Worm (Caenorhabditis elegans): ENCODE data around the gene F14F3.5.

F14F3.5 gene

DNA sequence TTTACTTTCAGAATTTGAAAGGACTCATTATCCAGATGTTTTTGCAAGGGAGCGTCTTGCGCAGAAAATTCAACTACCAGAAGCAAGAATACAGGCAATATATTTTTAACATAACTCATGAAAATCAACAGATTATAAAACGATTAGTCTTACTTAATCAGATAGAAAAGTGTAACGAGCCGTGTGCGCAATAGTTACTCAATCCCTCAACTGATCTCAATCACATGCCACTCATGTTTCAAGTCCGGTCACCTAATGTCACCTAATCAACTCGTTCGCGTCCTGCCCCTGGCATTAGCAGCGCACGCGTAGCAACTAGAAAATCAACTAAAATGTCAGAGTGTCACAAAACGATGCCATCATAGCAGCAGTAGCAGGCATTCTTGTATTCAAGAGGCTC is 12.5 kb downstream of the F14F3.5 start:
- no peak for TF ChIP-seq B0310.2 (tag; optimal IDR thresholded peaks at IDR 0.05)
- TF ChIP-seq sea-1 (GFP tag; conservative IDR thresholded peaks at IDR 0.05), result no peak
- no peak for TF ChIP-seq tra-4 (tag; optimal IDR thresholded peaks at IDR 0.05)
- TF ChIP-seq hnd-1 (tag; optimal IDR thresholded peaks at IDR 0.05), result no peak
- no peak for TF ChIP-seq ets-7 (tag; optimal IDR thresholded peaks at IDR 0.05)
- TF ChIP-seq pes-1 (GFP tag; IDR thresholded peaks at IDR 0.05), result no peak
- TF ChIP-seq scrt-1 (GFP tag; IDR thresholded peaks at IDR 0.05), result no peak
- no peak for TF ChIP-seq hmbx-1 (tag; optimal IDR thresholded peaks at IDR 0.05)
- no peak for TF ChIP-seq ceh-36 (tag; optimal IDR thresholded peaks at IDR 0.05)
- TF ChIP-seq tbx-11 (GFP tag; IDR thresholded peaks at IDR 0.05), result no peak
- no peak for TF ChIP-seq F13C5.2 (tag; optimal IDR thresholded peaks at IDR 0.05)
- TF ChIP-seq ama-1 (optimal IDR thresholded peaks at IDR 0.05), result no peak
- TF ChIP-seq hmg-4 (GFP tag; optimal IDR thresholded peaks at IDR 0.05), result no peak
- TF ChIP-seq flt-1 (GFP tag; IDR thresholded peaks at IDR 0.05), result no peak
- no peak for TF ChIP-seq tbx-37 (GFP tag; conservative IDR thresholded peaks at IDR 0.05)
- no peak for TF ChIP-seq ceh-13 (GFP tag; optimal IDR thresholded peaks at IDR 0.05)
- no peak for TF ChIP-seq aly-1 (tag; optimal IDR thresholded peaks at IDR 0.05)

DNA sequence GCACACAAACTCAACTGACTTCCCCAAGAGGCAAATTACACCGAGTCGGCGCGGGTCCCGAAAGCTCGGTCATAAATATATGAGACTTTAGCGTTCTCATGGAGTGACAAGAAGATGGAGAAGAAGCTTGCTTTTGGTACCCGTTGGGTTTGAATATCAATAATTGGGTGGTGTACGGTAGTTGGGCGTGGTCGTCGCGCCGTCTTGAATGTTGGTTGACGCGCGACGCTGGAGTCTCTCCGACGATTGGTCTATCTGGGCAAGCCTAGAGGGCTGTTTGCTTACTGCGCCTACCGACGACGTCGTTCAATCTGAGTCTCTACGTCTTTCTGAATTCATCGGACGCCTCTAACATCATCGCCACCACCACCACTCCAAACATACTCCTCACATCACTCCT is 14.2 kb downstream of the F14F3.5 start:
- TF ChIP-seq tbx-37 (GFP tag; conservative IDR thresholded peaks at IDR 0.05) (no peak), hmbx-1 (tag; optimal IDR thresholded peaks at IDR 0.05) (no peak), aly-1 (tag; optimal IDR thresholded peaks at IDR 0.05) (no peak), pes-1 (GFP tag; IDR thresholded peaks at IDR 0.05) (no peak), ets-7 (tag; optimal IDR thresholded peaks at IDR 0.05) (no peak), ama-1 (optimal IDR thresholded peaks at IDR 0.05) (no peak), scrt-1 (GFP tag; IDR thresholded peaks at IDR 0.05) (no peak), hnd-1 (tag; optimal IDR thresholded peaks at IDR 0.05) (no peak), flt-1 (GFP tag; IDR thresholded peaks at IDR 0.05) (no peak), tbx-11 (GFP tag; IDR thresholded peaks at IDR 0.05) (no peak), ceh-36 (tag; optimal IDR thresholded peaks at IDR 0.05) (no peak), F13C5.2 (tag; optimal IDR thresholded peaks at IDR 0.05) (no peak), ceh-13 (GFP tag; optimal IDR thresholded peaks at IDR 0.05) (no peak), sea-1 (GFP tag; conservative IDR thresholded peaks at IDR 0.05) (no peak), hmg-4 (GFP tag; optimal IDR thresholded peaks at IDR 0.05) (no peak), tra-4 (tag; optimal IDR thresholded peaks at IDR 0.05) (no peak), B0310.2 (tag; optimal IDR thresholded peaks at IDR 0.05) (no peak)

DNA sequence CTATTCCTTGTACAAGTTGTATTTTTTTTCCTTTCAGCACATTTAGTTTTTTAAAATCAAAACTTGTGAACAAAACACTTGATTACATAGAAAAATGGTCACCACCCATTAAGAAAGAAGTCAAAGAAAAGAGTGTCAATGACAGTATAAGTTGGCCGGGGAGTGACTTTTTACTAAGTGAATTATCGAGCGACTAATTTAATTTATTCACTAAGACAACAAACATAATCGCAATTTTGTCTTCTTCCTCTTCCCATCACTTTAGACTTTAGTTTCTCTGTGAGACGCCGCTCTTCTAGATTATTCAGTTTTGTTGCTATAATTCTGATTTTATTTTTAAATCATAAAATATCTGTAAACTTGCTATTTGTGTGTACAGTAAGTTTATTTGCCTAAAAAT is 15.0 kb downstream of the F14F3.5 start:
- TF ChIP-seq ceh-36 (tag; optimal IDR thresholded peaks at IDR 0.05) (no peak), scrt-1 (GFP tag; IDR thresholded peaks at IDR 0.05) (no peak), tbx-11 (GFP tag; IDR thresholded peaks at IDR 0.05) (no peak), hmbx-1 (tag; optimal IDR thresholded peaks at IDR 0.05) (no peak), tbx-37 (GFP tag; conservative IDR thresholded peaks at IDR 0.05) (no peak), ets-7 (tag; optimal IDR thresholded peaks at IDR 0.05) (no peak), ama-1 (optimal IDR thresholded peaks at IDR 0.05) (no peak), sea-1 (GFP tag; conservative IDR thresholded peaks at IDR 0.05) (no peak), flt-1 (GFP tag; IDR thresholded peaks at IDR 0.05) (no peak), hmg-4 (GFP tag; optimal IDR thresholded peaks at IDR 0.05) (no peak), ceh-13 (GFP tag; optimal IDR thresholded peaks at IDR 0.05) (no peak), B0310.2 (tag; optimal IDR thresholded peaks at IDR 0.05) (no peak), aly-1 (tag; optimal IDR thresholded peaks at IDR 0.05) (no peak)

DNA sequence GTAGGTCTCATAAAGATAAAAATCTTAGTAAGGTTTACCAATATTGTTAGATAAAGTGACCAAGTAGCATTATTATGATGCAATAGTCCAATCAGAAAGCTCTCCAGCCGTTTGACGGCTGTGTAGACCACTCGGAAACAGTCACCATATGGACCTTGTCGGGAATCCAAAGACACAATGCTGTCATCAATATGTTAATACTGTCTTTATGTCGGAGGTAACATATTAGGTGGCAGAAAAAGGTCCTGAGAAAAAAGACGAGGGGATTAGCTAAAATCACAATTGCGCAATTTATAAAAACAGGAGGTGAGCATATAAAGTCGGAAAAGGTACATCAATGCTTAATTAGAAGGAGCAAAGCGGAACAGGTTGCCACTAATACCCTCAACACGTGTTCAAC is 21.1 kb downstream of the F14F3.5 start:
- TF ChIP-seq ceh-36 (tag; optimal IDR thresholded peaks at IDR 0.05), result peak; percentile 31
- TF ChIP-seq aly-1 (tag; optimal IDR thresholded peaks at IDR 0.05), result no peak

DNA sequence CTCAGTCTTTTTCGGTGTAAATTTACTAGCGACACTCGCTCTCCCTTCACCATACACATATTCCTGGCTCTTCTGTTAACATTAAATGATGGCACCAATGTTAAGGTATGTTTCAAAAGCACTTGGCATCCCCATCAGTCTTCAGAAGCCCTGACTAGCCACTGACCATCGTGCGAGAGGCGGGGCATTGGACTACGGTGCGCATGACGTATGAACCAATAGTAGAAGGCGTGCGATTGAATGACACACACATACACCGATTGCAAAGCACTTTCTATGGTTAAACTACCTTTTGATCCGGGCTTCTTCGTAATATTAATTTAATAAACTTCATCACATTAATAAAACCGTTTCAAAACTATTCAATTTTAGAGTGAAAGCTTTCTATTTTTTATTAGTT is 23.8 kb downstream of the F14F3.5 start:
- no peak for TF ChIP-seq hmg-4 (GFP tag; optimal IDR thresholded peaks at IDR 0.05)
- no peak for TF ChIP-seq sea-1 (GFP tag; conservative IDR thresholded peaks at IDR 0.05)
- TF ChIP-seq F13C5.2 (tag; optimal IDR thresholded peaks at IDR 0.05), result no peak
- TF ChIP-seq ets-7 (tag; optimal IDR thresholded peaks at IDR 0.05), result no peak
- no peak for TF ChIP-seq hmbx-1 (tag; optimal IDR thresholded peaks at IDR 0.05)
- no peak for TF ChIP-seq hnd-1 (tag; optimal IDR thresholded peaks at IDR 0.05)
- no peak for TF ChIP-seq scrt-1 (GFP tag; IDR thresholded peaks at IDR 0.05)
- no peak for TF ChIP-seq B0310.2 (tag; optimal IDR thresholded peaks at IDR 0.05)
- TF ChIP-seq tra-4 (tag; optimal IDR thresholded peaks at IDR 0.05), result no peak
- no peak for TF ChIP-seq ama-1 (optimal IDR thresholded peaks at IDR 0.05)
- no peak for TF ChIP-seq pes-1 (GFP tag; IDR thresholded peaks at IDR 0.05)
- no peak for TF ChIP-seq tbx-37 (GFP tag; conservative IDR thresholded peaks at IDR 0.05)
- TF ChIP-seq tbx-11 (GFP tag; IDR thresholded peaks at IDR 0.05), result no peak
- TF ChIP-seq aly-1 (tag; optimal IDR thresholded peaks at IDR 0.05), result no peak
- no peak for TF ChIP-seq ceh-36 (tag; optimal IDR thresholded peaks at IDR 0.05)
- TF ChIP-seq ceh-13 (GFP tag; optimal IDR thresholded peaks at IDR 0.05), result no peak

DNA sequence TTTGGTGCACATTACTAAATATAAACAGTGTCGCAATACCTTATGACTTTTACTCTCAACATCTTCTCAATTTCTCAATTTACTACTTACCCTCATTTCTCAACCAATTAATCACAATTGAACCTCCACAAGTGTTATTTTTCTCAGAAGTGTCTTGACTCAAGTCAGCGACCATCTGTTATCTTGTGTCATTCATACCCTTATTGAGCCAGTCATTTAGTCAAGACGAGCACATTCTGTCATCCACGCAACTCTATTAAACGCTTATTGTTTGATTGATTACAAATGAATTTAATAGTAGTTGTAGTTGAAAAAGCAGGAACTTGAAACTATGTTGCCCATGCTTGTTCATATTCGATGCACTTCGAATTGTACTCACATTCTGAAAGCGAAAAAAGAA is 25.6 kb downstream of the F14F3.5 start:
- TF ChIP-seq F13C5.2 (tag; optimal IDR thresholded peaks at IDR 0.05), result no peak
- no peak for TF ChIP-seq ets-7 (tag; optimal IDR thresholded peaks at IDR 0.05)
- no peak for TF ChIP-seq pes-1 (GFP tag; IDR thresholded peaks at IDR 0.05)
- no peak for TF ChIP-seq scrt-1 (GFP tag; IDR thresholded peaks at IDR 0.05)
- no peak for TF ChIP-seq hnd-1 (tag; optimal IDR thresholded peaks at IDR 0.05)
- TF ChIP-seq ceh-13 (GFP tag; optimal IDR thresholded peaks at IDR 0.05), result no peak
- no peak for TF ChIP-seq aly-1 (tag; optimal IDR thresholded peaks at IDR 0.05)
- TF ChIP-seq hmbx-1 (tag; optimal IDR thresholded peaks at IDR 0.05), result no peak
- no peak for TF ChIP-seq hmg-4 (GFP tag; optimal IDR thresholded peaks at IDR 0.05)
- TF ChIP-seq flt-1 (GFP tag; IDR thresholded peaks at IDR 0.05), result no peak
- no peak for TF ChIP-seq ceh-36 (tag; optimal IDR thresholded peaks at IDR 0.05)
- TF ChIP-seq ama-1 (optimal IDR thresholded peaks at IDR 0.05), result no peak
- no peak for TF ChIP-seq sea-1 (GFP tag; conservative IDR thresholded peaks at IDR 0.05)
- TF ChIP-seq tbx-37 (GFP tag; conservative IDR thresholded peaks at IDR 0.05), result no peak
- TF ChIP-seq tbx-11 (GFP tag; IDR thresholded peaks at IDR 0.05), result no peak
- no peak for TF ChIP-seq B0310.2 (tag; optimal IDR thresholded peaks at IDR 0.05)
- TF ChIP-seq tra-4 (tag; optimal IDR thresholded peaks at IDR 0.05), result no peak

DNA sequence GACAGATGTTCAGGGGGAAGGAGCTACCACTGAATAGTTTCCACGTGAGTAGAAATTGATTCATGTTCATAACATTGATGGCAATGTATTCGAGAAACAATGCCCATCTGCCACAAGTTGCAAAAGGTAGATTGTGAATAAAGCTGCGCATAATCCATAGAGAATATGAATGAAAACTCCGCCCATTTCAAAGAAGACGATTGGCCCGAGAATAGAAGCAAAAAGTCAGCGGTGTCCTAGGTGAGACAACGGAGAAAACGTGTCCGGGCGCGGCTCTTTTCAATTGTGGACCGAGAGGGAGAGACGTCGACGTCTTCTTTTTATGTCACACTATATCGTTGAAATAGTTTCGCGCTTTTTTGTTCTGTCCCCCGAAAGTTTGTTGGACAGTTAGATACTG is 29.4 kb downstream of the F14F3.5 start, which contains the start of gene vab-3:
Gene vab-3, plus strand, starts transcription at position 301 of the 400 bp plus-strand sequence.
- TF ChIP-seq ceh-36 (tag; optimal IDR thresholded peaks at IDR 0.05) (no peak), ceh-13 (GFP tag; optimal IDR thresholded peaks at IDR 0.05) (no peak), tbx-37 (GFP tag; conservative IDR thresholded peaks at IDR 0.05) (no peak), F13C5.2 (tag; optimal IDR thresholded peaks at IDR 0.05) (no peak), sea-1 (GFP tag; conservative IDR thresholded peaks at IDR 0.05) (no peak), tra-4 (tag; optimal IDR thresholded peaks at IDR 0.05) (no peak), hmbx-1 (tag; optimal IDR thresholded peaks at IDR 0.05) (no peak), ets-7 (tag; optimal IDR thresholded peaks at IDR 0.05) (no peak), pes-1 (GFP tag; IDR thresholded peaks at IDR 0.05) (no peak)

Data from whole organism, early embryonic.